Worm (Caenorhabditis elegans) whole organism, early embryonic: ENCODE results near the gene gst-40.
"Not testable (repeated sequence)": the region's sequence is repeated elsewhere in the genome, so short reads cannot be mapped to it uniquely, and the experiment has no call there.

Experiments
- B0310.2 ChIP-seq: sonication (generic microtip); optimal IDR thresholded peaks from 2 replicates; lab custom pipeline; 2016; ENCODE audit warnings: mild to moderate bottlenecking, missing genetic modification characterization, missing compliant biosample characterization
- F13C5.2 ChIP-seq: sonication (generic microtip); optimal IDR thresholded peaks from 2 replicates; lab custom pipeline; 2017; ENCODE audit warnings: mild to moderate bottlenecking, missing genetic modification characterization, inconsistent platforms, missing compliant biosample characterization
- aly-1 ChIP-seq: sonication (generic microtip); optimal IDR thresholded peaks from 2 replicates; lab custom pipeline; 2016; ENCODE audit warnings: missing genetic modification characterization, missing compliant biosample characterization
- ama-1 ChIP-seq: fragments of 150-350 bp; optimal IDR thresholded peaks from 2 replicates; lab custom pipeline; 2014
- ceh-13 ChIP-seq: fragments of 200-800 bp; sonication (Bioruptor generic); optimal IDR thresholded peaks from 2 replicates; lab custom pipeline; 2018; ENCODE audit warnings: mild to moderate bottlenecking, missing genetic modification characterization, missing compliant biosample characterization
- ceh-36 ChIP-seq: sonication (generic microtip); optimal IDR thresholded peaks from 2 replicates; lab custom pipeline; 2016; ENCODE audit warnings: missing genetic modification characterization, inconsistent platforms, missing compliant biosample characterization
- ets-7 ChIP-seq: sonication (generic microtip); optimal IDR thresholded peaks from 2 replicates; lab custom pipeline; 2016; ENCODE audit warnings: missing genotype, missing genetic modification characterization, missing compliant biosample characterization
- flt-1 ChIP-seq: fragments of 200-800 bp; sonication (Bioruptor generic); IDR thresholded peaks from 2 replicates; pipeline ENCODE4 v1.3.6; 2022; ENCODE audit warnings: missing genetic modification characterization, missing compliant biosample characterization
- hmbx-1 ChIP-seq: sonication (generic microtip); optimal IDR thresholded peaks from 2 replicates; lab custom pipeline; 2016; ENCODE audit warnings: mild to moderate bottlenecking, missing genetic modification characterization, missing compliant biosample characterization
- hmg-4 ChIP-seq: fragments of 200-800 bp; sonication (Bioruptor generic); optimal IDR thresholded peaks from 2 replicates; lab custom pipeline; 2018; ENCODE audit warnings: mild to moderate bottlenecking, missing genetic modification characterization, missing compliant biosample characterization
- hnd-1 ChIP-seq: sonication (generic microtip); optimal IDR thresholded peaks from 2 replicates; lab custom pipeline; 2016; ENCODE audit warnings: missing genetic modification characterization, missing compliant biosample characterization
- pes-1 ChIP-seq: fragments of 200-800 bp; sonication (Bioruptor generic); IDR thresholded peaks from 2 replicates; pipeline ENCODE4 v1.3.6; 2022; ENCODE audit warnings: missing genetic modification reagents, missing genetic modification characterization, missing compliant biosample characterization
- scrt-1 ChIP-seq: fragments of 200-800 bp; sonication (Bioruptor generic); IDR thresholded peaks from 2 replicates; pipeline ENCODE4 v1.3.6; 2022; ENCODE audit warnings: missing genetic modification characterization, missing compliant biosample characterization
- sea-1 ChIP-seq: fragments of 200-800 bp; sonication (Bioruptor generic); conservative IDR thresholded peaks from 2 replicates; pipeline ENCODE4 v1.3.6; 2022; ENCODE audit warnings: missing genetic modification characterization, missing compliant biosample characterization
- tbx-11 ChIP-seq: fragments of 200-800 bp; sonication (Bioruptor generic); IDR thresholded peaks from 2 replicates; pipeline ENCODE4 v1.3.6; 2022; ENCODE audit warnings: missing genetic modification characterization, missing compliant biosample characterization
- tbx-37 ChIP-seq: fragments of 200-800 bp; sonication (Bioruptor generic); conservative IDR thresholded peaks from 2 replicates; pipeline ENCODE4 v1.3.6; 2022; ENCODE audit warnings: missing genetic modification reagents, missing genetic modification characterization, missing compliant biosample characterization
- tra-4 ChIP-seq: sonication (generic microtip); optimal IDR thresholded peaks from 2 replicates; lab custom pipeline; 2017; ENCODE audit warnings: missing genetic modification characterization, missing compliant biosample characterization

Gene gst-40

DNA sequence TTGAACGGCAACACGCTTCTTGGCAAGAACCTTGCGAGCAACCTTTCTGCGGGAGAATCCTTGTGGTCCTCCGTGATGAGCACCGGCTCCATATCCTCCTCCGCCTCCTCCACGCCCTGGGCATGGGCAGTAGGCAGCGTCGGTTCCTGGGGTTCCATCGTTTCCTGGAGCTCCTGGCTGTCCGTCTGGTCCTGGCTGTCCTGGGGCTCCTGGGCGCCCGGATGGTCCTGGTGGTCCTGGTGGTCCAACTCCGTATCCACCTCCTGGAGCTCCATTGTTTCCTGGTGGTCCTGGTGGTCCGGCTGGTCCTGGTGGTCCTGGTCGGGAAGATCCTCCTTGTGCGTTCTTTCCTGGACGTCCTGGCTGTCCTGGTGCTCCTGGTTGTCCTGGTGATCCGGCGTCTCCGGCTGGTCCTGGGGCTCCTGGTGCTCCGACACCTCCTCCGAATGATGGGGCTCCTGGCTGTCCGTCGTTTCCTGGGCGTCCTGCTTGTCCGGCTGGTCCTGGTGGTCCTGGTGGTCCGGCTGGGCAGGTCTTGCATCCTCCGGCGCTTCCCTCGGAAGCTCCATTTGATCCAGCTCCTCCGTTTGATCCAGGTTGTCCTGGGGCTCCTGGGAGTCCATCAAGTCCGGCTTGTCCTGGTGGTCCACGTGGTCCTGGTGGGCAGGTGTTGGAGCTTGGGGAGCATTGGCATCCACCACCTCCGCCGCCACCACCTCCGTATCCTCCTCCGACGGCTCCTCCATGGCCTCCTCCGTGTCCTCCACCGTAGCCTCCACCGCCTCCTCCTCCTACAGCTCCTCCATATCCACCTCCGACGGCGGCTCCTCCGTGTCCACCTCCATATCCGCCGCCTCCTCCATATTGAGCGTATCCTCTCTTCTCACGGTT, 2.4 kb downstream of the gst-40 start:
- TF ChIP-seq flt-1 (GFP tag; lab: Robert Waterston, UW): no peak
- no peak for TF ChIP-seq B0310.2 (tag; lab: Kevin White, UChicago)
- TF ChIP-seq ceh-13 (GFP tag; lab: Kevin White, UChicago): no peak
- TF ChIP-seq tbx-37: no peak
- TF ChIP-seq sea-1 (GFP tag; lab: Robert Waterston, UW): no peak
- TF ChIP-seq F13C5.2 (tag; lab: Kevin White, UChicago): no peak
- no peak for TF ChIP-seq aly-1 (tag; lab: Kevin White, UChicago)
- no peak for TF ChIP-seq scrt-1 (GFP tag; lab: Robert Waterston, UW)
- no peak for TF ChIP-seq ceh-36 (tag; lab: Kevin White, UChicago)
- TF ChIP-seq ama-1 (lab: Kevin White, UChicago): no peak
- no peak for TF ChIP-seq tbx-11
- no peak for TF ChIP-seq tra-4
- TF ChIP-seq pes-1 (GFP tag; lab: Robert Waterston, UW): no peak

DNA sequence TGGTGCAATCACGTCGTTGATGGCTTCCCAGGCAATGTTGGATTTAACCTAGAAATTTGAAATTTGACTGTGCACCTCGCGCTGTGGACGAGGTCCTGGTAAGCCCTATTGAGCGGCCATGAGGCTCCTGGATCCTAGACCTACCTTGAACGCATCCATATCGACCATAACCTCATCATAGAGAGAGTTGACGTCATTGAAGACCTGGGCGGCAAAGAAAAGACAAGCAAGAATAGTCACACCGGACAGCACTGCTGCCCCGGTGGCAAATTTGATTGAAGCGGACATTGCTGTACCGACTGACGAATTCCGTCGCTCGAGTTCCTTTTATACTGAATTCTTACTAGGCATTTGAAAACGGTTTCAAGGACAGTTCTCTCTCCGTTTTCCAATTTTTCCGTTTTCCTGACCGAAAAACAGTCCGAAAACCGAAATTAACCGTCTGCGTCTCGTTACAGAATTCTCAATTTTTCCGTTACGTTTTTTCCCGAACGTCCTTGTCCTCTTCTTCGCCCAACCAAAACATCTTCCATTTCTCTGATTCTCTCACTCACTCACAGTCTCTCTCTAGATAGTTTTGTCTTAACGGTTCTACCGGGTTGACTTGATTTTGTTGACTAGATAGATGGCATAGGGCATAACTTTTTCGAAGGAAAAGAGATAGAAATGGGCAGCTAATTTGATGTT, 3.2 kb downstream of the gst-40 start, which contains the start of gene col-103:
TSS of gene col-103 (minus strand) at position 302 of the 687 bp plus-strand sequence.
- TF ChIP-seq F13C5.2 (tag; lab: Kevin White, UChicago) (no peak), ama-1 (lab: Kevin White, UChicago) (no peak), sea-1 (GFP tag; lab: Robert Waterston, UW) (no peak), pes-1 (GFP tag; lab: Robert Waterston, UW) (no peak)

DNA sequence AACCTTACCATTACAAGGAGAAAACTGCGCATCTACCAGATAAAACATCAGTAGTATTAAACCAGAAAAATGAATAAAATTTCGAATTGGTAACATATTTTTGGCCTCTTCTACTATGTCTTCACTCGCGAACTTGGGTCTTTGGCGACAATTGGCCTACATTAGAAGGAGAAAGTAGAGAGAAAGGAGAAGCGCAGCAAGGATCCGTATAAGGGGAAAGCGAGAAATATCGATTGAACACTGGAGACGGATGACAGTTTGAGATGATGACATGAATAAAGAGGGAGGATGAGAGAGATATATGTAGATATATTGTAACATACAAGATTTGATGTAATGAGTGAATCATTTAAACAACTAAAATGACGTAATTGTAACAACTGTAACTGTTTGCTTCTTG, 8.0 kb downstream of the gst-40 start, which contains the start of gene F56B3.2:
TSS of gene F56B3.2 (minus strand) at position 273 of the 400 bp plus-strand sequence.
- TF ChIP-seq hmg-4 (GFP tag; lab: Kevin White, UChicago) (no peak), ceh-36 (tag; lab: Kevin White, UChicago) (no peak), tra-4 (no peak), hnd-1 (tag; lab: Kevin White, UChicago) (no peak), tbx-11 (no peak), ceh-13 (GFP tag; lab: Kevin White, UChicago) (no peak)

DNA sequence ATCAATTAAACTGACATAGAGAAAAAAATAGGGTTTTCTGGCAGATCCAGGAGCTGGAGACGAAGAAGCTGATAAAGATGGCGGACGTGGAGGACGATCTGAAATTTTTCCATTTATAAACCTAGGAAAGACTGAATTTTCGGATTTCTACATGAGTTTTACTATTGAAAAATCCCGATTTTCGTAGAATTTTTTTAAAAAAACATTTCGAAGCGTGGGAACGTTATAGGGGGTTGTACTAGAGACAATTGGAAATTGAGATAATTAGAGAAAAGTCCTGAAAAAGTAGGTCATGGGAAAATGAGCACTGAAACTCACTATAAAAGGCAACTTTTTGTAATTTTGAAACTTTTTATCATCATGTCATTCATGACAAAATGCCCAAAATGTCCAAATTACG, 10.8 kb downstream of the gst-40 start, which contains the start of gene F56B3.9:
TSS of gene F56B3.9 (plus strand) at position 301 of the 400 bp plus-strand sequence.
- not testable (repeated sequence) for TF ChIP-seq hmg-4 (GFP tag; lab: Kevin White, UChicago); pes-1 (GFP tag; lab: Robert Waterston, UW); ama-1 (lab: Kevin White, UChicago)

DNA sequence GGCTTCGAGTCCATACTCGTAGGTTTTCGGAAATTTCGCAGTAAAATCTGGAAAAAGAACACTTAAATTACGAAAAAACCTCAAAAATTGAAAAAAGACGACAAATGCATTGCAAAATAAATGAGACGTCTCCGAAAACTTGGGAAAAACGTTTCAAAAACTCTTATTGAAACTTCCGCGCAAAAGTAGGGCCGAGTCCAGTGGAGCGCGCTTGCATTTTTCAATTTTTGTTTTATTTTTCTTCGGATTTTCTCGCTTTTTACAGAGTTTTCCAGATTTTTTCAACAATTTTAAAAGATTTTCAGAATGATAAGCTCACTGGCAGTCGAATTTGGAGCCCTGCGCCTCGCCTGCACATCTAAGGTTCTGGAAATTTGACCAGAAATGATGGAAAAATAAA, 12.6 kb downstream of the gst-40 start, which contains the start of gene mrpl-2:
TSS of gene mrpl-2 (plus strand) at position 307 of the 400 bp plus-strand sequence.
- TF ChIP-seq scrt-1 (GFP tag; lab: Robert Waterston, UW): no peak

DNA sequence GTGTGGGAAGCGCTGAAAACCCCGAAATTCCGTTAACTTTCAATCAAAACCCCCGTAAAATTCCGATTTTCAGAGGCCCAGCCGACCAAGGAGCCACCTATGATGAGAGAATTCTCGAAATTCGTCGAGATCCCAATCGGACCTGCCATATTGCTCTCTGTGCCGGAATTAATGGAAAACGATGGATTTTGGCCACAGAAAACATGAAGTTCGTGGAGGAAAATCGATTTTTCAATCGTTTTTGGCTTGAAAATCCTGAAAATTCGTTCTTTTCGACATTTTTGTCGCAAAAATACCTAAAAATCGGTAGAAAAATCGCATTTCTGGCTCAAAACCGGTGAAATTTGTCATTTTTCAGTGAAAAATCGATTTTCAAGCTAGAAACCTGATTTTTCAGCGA, 13.3 kb downstream of the gst-40 start:
- TF ChIP-seq hmg-4 (GFP tag; lab: Kevin White, UChicago) (no peak), sea-1 (GFP tag; lab: Robert Waterston, UW) (no peak), scrt-1 (GFP tag; lab: Robert Waterston, UW) (no peak), ceh-36 (tag; lab: Kevin White, UChicago) (no peak), tbx-37 (no peak), tbx-11 (no peak), hnd-1 (tag; lab: Kevin White, UChicago) (no peak), aly-1 (tag; lab: Kevin White, UChicago) (no peak), pes-1 (GFP tag; lab: Robert Waterston, UW) (no peak), B0310.2 (tag; lab: Kevin White, UChicago) (no peak), hmbx-1 (no peak), ceh-13 (GFP tag; lab: Kevin White, UChicago) (no peak), flt-1 (GFP tag; lab: Robert Waterston, UW) (no peak), tra-4 (no peak), F13C5.2 (tag; lab: Kevin White, UChicago) (no peak), ama-1 (lab: Kevin White, UChicago) (no peak), ets-7 (no peak)

DNA sequence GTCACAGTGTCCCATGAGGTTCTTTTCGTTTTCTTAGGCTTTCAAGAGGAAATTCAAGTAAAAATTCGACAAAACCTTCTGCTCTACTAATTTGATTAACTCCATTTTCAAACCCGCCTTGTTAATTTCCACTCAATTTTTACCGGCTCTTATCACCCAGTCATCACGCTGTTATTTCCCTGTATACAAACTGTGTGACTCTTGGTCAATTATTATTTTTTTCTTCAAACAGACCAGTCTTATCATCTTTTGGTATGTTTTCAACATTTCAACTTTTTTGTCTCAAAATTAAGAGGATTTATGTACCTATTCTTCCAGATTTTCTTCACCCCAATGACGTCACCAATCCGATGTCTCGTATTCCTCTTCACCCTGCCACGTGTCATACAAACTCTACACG, 18.2 kb downstream of the gst-40 start, which contains the start of gene ugt-52:
TSS of gene ugt-52 (plus strand) at position 301 of the 400 bp plus-strand sequence.
- TF ChIP-seq tbx-11 (no peak), ceh-13 (GFP tag; lab: Kevin White, UChicago) (no peak), pes-1 (GFP tag; lab: Robert Waterston, UW) (no peak), scrt-1 (GFP tag; lab: Robert Waterston, UW) (no peak)

DNA sequence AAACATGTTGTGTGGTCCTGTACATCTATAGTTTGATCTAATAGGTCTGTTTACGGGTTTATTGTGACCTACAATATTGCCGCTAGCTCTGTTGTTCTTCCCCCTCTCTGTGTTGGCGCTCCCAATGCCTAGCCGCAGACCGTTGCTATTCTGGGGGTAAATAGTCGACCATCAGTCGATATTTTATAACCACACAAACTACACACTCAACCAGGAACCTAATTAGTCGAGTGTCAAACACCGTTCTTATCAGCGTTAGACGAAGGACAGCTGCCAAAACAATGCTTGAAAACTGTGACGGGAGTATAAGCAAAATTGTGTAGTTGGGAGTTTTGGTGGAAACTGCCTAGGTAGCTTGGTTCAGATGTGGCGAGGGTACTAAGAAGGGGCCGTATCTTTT, 22.1 kb downstream of the gst-40 start:
- TF ChIP-seq hmg-4 (GFP tag; lab: Kevin White, UChicago): no peak
- TF ChIP-seq tbx-11: no peak
- no peak for TF ChIP-seq B0310.2 (tag; lab: Kevin White, UChicago)
- no peak for TF ChIP-seq F13C5.2 (tag; lab: Kevin White, UChicago)
- TF ChIP-seq aly-1 (tag; lab: Kevin White, UChicago): no peak
- TF ChIP-seq tra-4: no peak
- TF ChIP-seq ceh-13 (GFP tag; lab: Kevin White, UChicago): no peak
- TF ChIP-seq tbx-37: no peak
- no peak for TF ChIP-seq scrt-1 (GFP tag; lab: Robert Waterston, UW)
- no peak for TF ChIP-seq sea-1 (GFP tag; lab: Robert Waterston, UW)
- TF ChIP-seq hnd-1 (tag; lab: Kevin White, UChicago): no peak
- TF ChIP-seq ets-7: no peak
- TF ChIP-seq ceh-36 (tag; lab: Kevin White, UChicago): no peak
- TF ChIP-seq flt-1 (GFP tag; lab: Robert Waterston, UW): no peak
- no peak for TF ChIP-seq pes-1 (GFP tag; lab: Robert Waterston, UW)
- TF ChIP-seq ama-1 (lab: Kevin White, UChicago): no peak
